Fruit fly (Drosophila melanogaster) whole organism, embryonic: ENCODE measurements around the gene cv-c.

ENCODE experiments used
- Abd-B ChIP-seq: fragments of 200-800 bp; sonication (Bioruptor generic); optimal IDR thresholded peaks from 2 replicates; lab custom pipeline; 2018; ENCODE audit warnings: missing biosample characterization, mild to moderate bottlenecking, missing genetic modification characterization, moderate library complexity
- CG10209 ChIP-seq: fragments of 200-800 bp; sonication (Bioruptor generic); optimal IDR thresholded peaks from 3 replicates; lab custom pipeline; 2017; ENCODE audit warnings: missing biosample characterization, mild to moderate bottlenecking, missing genetic modification characterization, missing genetic modification reagents
- CG10321 ChIP-seq: fragments of 200-800 bp; sonication (Bioruptor generic); IDR thresholded peaks from 2 replicates; pipeline ENCODE4 v1.3.6; 2022; ENCODE audit warnings: missing biosample characterization, missing genetic modification characterization
- CG10565 ChIP-seq: fragments of 200-800 bp; sonication (Bioruptor generic); optimal IDR thresholded peaks from 3 replicates; lab custom pipeline; 2016; ENCODE audit warnings: missing biosample characterization, mild to moderate bottlenecking, missing genetic modification characterization
- CG11398 ChIP-seq: fragments of 200-800 bp; sonication (Bioruptor generic); optimal IDR thresholded peaks from 2 replicates; lab custom pipeline; 2016; ENCODE audit warnings: missing biosample characterization, missing genetic modification characterization
- CG13424 ChIP-seq: fragments of 200-800 bp; sonication (Bioruptor generic); optimal IDR thresholded peaks from 2 replicates; lab custom pipeline; 2019; ENCODE audit warnings: missing biosample characterization, mild to moderate bottlenecking, missing genetic modification characterization, moderate library complexity
- CG14050 ChIP-seq: fragments of 200-800 bp; sonication (Bioruptor generic); IDR thresholded peaks from 3 replicates; pipeline ENCODE4 v1.3.6; 2022; ENCODE audit warnings: missing biosample characterization, missing genetic modification characterization
- CG1529 ChIP-seq: fragments of 200-800 bp; sonication (Bioruptor generic); optimal IDR thresholded peaks from 3 replicates; lab custom pipeline; 2018; ENCODE audit warnings: missing biosample characterization, missing genetic modification characterization
- CG15601 ChIP-seq: fragments of 200-800 bp; sonication (Bioruptor generic); optimal IDR thresholded peaks from 3 replicates; lab custom pipeline; 2019; ENCODE audit warnings: missing biosample characterization, mild to moderate bottlenecking, missing genetic modification characterization, moderate library complexity
- CG1647 ChIP-seq: fragments of 200-800 bp; sonication (Bioruptor generic); optimal IDR thresholded peaks from 3 replicates; lab custom pipeline; 2016; ENCODE audit warnings: missing biosample characterization, missing genetic modification characterization
- CG16863 ChIP-seq: fragments of 200-800 bp; sonication (Bioruptor generic); optimal IDR thresholded peaks from 3 replicates; lab custom pipeline; 2016; ENCODE audit warnings: missing biosample characterization, missing genetic modification characterization
- CG17361 ChIP-seq: fragments of 200-800 bp; sonication (Bioruptor generic); IDR thresholded peaks from 3 replicates; pipeline ENCODE4 v1.3.6; 2022; ENCODE audit warnings: missing biosample characterization, missing genetic modification characterization
- CG34224 ChIP-seq: fragments of 200-800 bp; sonication (Bioruptor generic); IDR thresholded peaks from 3 replicates; pipeline ENCODE4 v1.3.6; 2022; ENCODE audit warnings: missing biosample characterization, missing genetic modification characterization; ENCODE audit not compliant: partially characterized antibody
- CG43689 ChIP-seq: fragments of 200-800 bp; sonication (Bioruptor generic); IDR thresholded peaks from 2 replicates; pipeline ENCODE4 v1.3.6; 2022; ENCODE audit warnings: missing biosample characterization, missing genetic modification characterization
- CG4424 ChIP-seq: fragments of 200-800 bp; sonication (Bioruptor generic); optimal IDR thresholded peaks from 3 replicates; lab custom pipeline; 2016; ENCODE audit warnings: missing biosample characterization, missing genetic modification characterization
- CG5180 ChIP-seq: fragments of 200-800 bp; sonication (Bioruptor generic); optimal IDR thresholded peaks from 3 replicates; lab custom pipeline; 2017; ENCODE audit warnings: missing biosample characterization, missing genetic modification characterization, mild to moderate bottlenecking, moderate library complexity, missing genetic modification reagents
- CG5245 ChIP-seq: fragments of 200-800 bp; sonication (Bioruptor generic); optimal IDR thresholded peaks from 3 replicates; lab custom pipeline; 2016; ENCODE audit warnings: missing biosample characterization, missing genetic modification characterization
- CG5953 ChIP-seq: fragments of 200-800 bp; sonication (Bioruptor generic); IDR thresholded peaks from 2 replicates; pipeline ENCODE4 v1.3.6; 2022; ENCODE audit warnings: missing biosample characterization, missing genetic modification characterization
- CG6175 ChIP-seq: fragments of 200-800 bp; sonication (Bioruptor generic); IDR thresholded peaks from 3 replicates; pipeline ENCODE4 v1.3.6; 2022; ENCODE audit warnings: missing biosample characterization, missing genetic modification characterization
- CG6689 ChIP-seq: fragments of 200-800 bp; sonication (Bioruptor generic); IDR thresholded peaks from 2 replicates; pipeline ENCODE4 v1.3.6; 2022; ENCODE audit warnings: missing biosample characterization, missing genetic modification characterization
- CG7987 ChIP-seq: fragments of 200-800 bp; sonication (Bioruptor generic); optimal IDR thresholded peaks from 2 replicates; lab custom pipeline; 2018; ENCODE audit warnings: missing biosample characterization, mild to moderate bottlenecking, missing genetic modification characterization, moderate library complexity
- CG8388 ChIP-seq: fragments of 200-800 bp; sonication (Bioruptor generic); optimal IDR thresholded peaks from 2 replicates; lab custom pipeline; 2019; ENCODE audit warnings: missing biosample characterization, mild to moderate bottlenecking, missing genetic modification characterization, moderate library complexity
- CG9215 ChIP-seq: fragments of 200-800 bp; sonication (Bioruptor generic); IDR thresholded peaks from 2 replicates; pipeline ENCODE4 v1.3.6; 2022; ENCODE audit warnings: missing biosample characterization, missing genetic modification characterization
- Camta ChIP-seq: fragments of 200-800 bp; sonication (Bioruptor generic); optimal IDR thresholded peaks from 2 replicates; lab custom pipeline; 2016; ENCODE audit warnings: missing biosample characterization, missing genetic modification characterization
- Chrac-16 ChIP-seq: fragments of 200-800 bp; sonication (Bioruptor generic); optimal IDR thresholded peaks from 3 replicates; lab custom pipeline; 2016; ENCODE audit warnings: missing biosample characterization, missing genetic modification characterization
- CkIIα-i1 ChIP-seq: fragments of 200-800 bp; sonication (Bioruptor generic); IDR thresholded peaks from 2 replicates; pipeline ENCODE4 v1.3.6; 2022; ENCODE audit warnings: missing biosample characterization, missing genetic modification characterization
- Dll ChIP-seq: fragments of 200-800 bp; sonication (Bioruptor generic); IDR thresholded peaks from 4 replicates; pipeline ENCODE4 v1.3.6; 2022; ENCODE audit warnings: missing biosample characterization, missing genetic modification characterization; ENCODE audit not compliant: partially characterized antibody
- Drgx ChIP-seq: fragments of 200-800 bp; sonication (Bioruptor generic); IDR thresholded peaks from 2 replicates; pipeline ENCODE4 v1.3.6; 2022; ENCODE audit warnings: missing biosample characterization, missing genetic modification characterization
- Eip74EF ChIP-seq, 2 experiments: fragments of 200-800 bp in 1 of 2; fragments of >200 bp in 1 of 2; sonication (Bioruptor generic) in 1 of 2; optimal IDR thresholded peaks; 2 replicates each; lab custom pipeline; 2017 to 2019; ENCODE audit warnings: missing biosample characterization in 2 of 2, missing genetic modification characterization in 2 of 2, mild to moderate bottlenecking in 1 of 2, moderate library complexity in 1 of 2
- Ets65A ChIP-seq: fragments of 200-800 bp; sonication (Bioruptor generic); peaks from one replicate; lab custom pipeline; 2016; ENCODE audit warnings: missing biosample characterization, missing genetic modification characterization
- Hr51 ChIP-seq, 2 experiments: fragments of 200-800 bp; sonication (Bioruptor generic); optimal IDR thresholded peaks; 2 replicates in 1 of 2; 3 replicates in 1 of 2; lab custom pipeline; 2016 to 2018; ENCODE audit warnings: missing biosample characterization in 2 of 2, missing genetic modification characterization in 2 of 2, mild to moderate bottlenecking in 1 of 2, moderate library complexity in 1 of 2
- Lhr ChIP-seq: fragments of 200-800 bp; sonication (Bioruptor generic); optimal IDR thresholded peaks from 3 replicates; lab custom pipeline; 2017; ENCODE audit warnings: mild to moderate bottlenecking, missing biosample characterization, missing genetic modification reagents, missing genetic modification characterization
- Mes4 ChIP-seq: fragments of 200-800 bp; sonication (Bioruptor generic); optimal IDR thresholded peaks from 2 replicates; lab custom pipeline; 2016; ENCODE audit warnings: missing biosample characterization, missing genetic modification characterization
- PHDP ChIP-seq: fragments of 200-800 bp; sonication (Bioruptor generic); optimal IDR thresholded peaks from 3 replicates; lab custom pipeline; 2018; ENCODE audit warnings: missing biosample characterization, mild to moderate bottlenecking, missing genetic modification characterization, moderate library complexity
- Sox102F ChIP-seq: fragments of 200-800 bp; sonication (Bioruptor generic); optimal IDR thresholded peaks from 2 replicates; lab custom pipeline; 2018; ENCODE audit warnings: missing biosample characterization, mild to moderate bottlenecking, missing genetic modification characterization, moderate library complexity
- abd-A ChIP-seq: fragments of 200-800 bp; sonication (Bioruptor generic); optimal IDR thresholded peaks from 3 replicates; lab custom pipeline; 2019; ENCODE audit warnings: missing biosample characterization, mild to moderate bottlenecking, missing genetic modification characterization, moderate library complexity
- bab2 ChIP-seq: fragments of 200-800 bp; sonication (Bioruptor generic); optimal IDR thresholded peaks from 2 replicates; lab custom pipeline; 2016; ENCODE audit warnings: missing biosample characterization, missing genetic modification characterization
- eve ChIP-seq, 2 experiments: fragments of >200 bp; optimal IDR thresholded peaks; 2 replicates each; lab custom pipeline; 2017; ENCODE audit warnings: missing biosample characterization in 2 of 2, missing genetic modification characterization in 2 of 2
- fd96Cb ChIP-seq: fragments of 200-800 bp; sonication (Bioruptor generic); optimal IDR thresholded peaks from 2 replicates; lab custom pipeline; 2018; ENCODE audit warnings: missing biosample characterization, mild to moderate bottlenecking, missing genetic modification characterization, moderate library complexity
- gcm ChIP-seq: fragments of 200-800 bp; sonication (Bioruptor generic); optimal IDR thresholded peaks from 2 replicates; lab custom pipeline; 2019; ENCODE audit warnings: missing biosample characterization, mild to moderate bottlenecking, missing genetic modification characterization, moderate library complexity
- gt ChIP-seq: fragments of 200-800 bp; sonication (Bioruptor generic); IDR thresholded peaks from 2 replicates; pipeline ENCODE4 v1.3.6; 2022; ENCODE audit warnings: missing biosample characterization, missing genetic modification characterization
- hkb ChIP-seq, 2 experiments: fragments of 200-800 bp in 1 of 2; fragments of >200 bp in 1 of 2; sonication (Bioruptor generic) in 1 of 2; IDR thresholded peaks in 1 of 2; optimal IDR thresholded peaks in 1 of 2; 2 replicates each; pipeline versions ENCODE4 v1.3.6 to Lab custom; 2017 to 2022; ENCODE audit warnings: missing biosample characterization in 1 of 2, missing genetic modification characterization in 1 of 2
- lola ChIP-seq, 3 experiments: fragments of >200 bp in 2 of 3; fragments of 200-800 bp in 1 of 3; sonication (Bioruptor generic) in 1 of 3; optimal IDR thresholded peaks; 2 replicates each; lab custom pipeline; 2017 to 2019; ENCODE audit warnings: missing biosample characterization in 3 of 3, missing genetic modification characterization in 3 of 3, mild to moderate bottlenecking in 1 of 3, moderate library complexity in 1 of 3
- oc ChIP-seq: fragments of 200-800 bp; sonication (Bioruptor generic); optimal IDR thresholded peaks from 2 replicates; lab custom pipeline; 2018; ENCODE audit warnings: missing biosample characterization, mild to moderate bottlenecking, missing genetic modification characterization, moderate library complexity
- phol ChIP-seq: fragments of 200-800 bp; sonication (Bioruptor generic); optimal IDR thresholded peaks from 3 replicates; lab custom pipeline; 2018; ENCODE audit warnings: missing biosample characterization, mild to moderate bottlenecking, missing genetic modification characterization, moderate library complexity
- schlank ChIP-seq: fragments of 200-800 bp; sonication (Bioruptor generic); optimal IDR thresholded peaks from 2 replicates; lab custom pipeline; 2018; ENCODE audit warnings: missing biosample characterization, mild to moderate bottlenecking, missing genetic modification characterization
- slbo ChIP-seq: fragments of 200-800 bp; sonication (Bioruptor generic); IDR thresholded peaks from 2 replicates; pipeline ENCODE4 v1.3.6; 2022; ENCODE audit warnings: missing biosample characterization, missing genetic modification characterization
- trem ChIP-seq: fragments of 200-800 bp; optimal IDR thresholded peaks from 3 replicates; lab custom pipeline; 2019; ENCODE audit warnings: missing biosample characterization, mild to moderate bottlenecking, missing genetic modification characterization, moderate library complexity
- zfh1 ChIP-seq: fragments of 200-800 bp; sonication (Bioruptor generic); IDR thresholded peaks from 3 replicates; pipeline ENCODE4 v1.3.6; 2022; ENCODE audit warnings: missing biosample characterization, missing genetic modification characterization

Gene cv-c

dm6 chr3R:14470630-14471029 lies 10.9 kb downstream of the cv-c start (continued):
- TF ChIP-seq CG43689 (GFP tag; lab: Robert Waterston, UW) (no peak), CG34224 (GFP tag; lab: Robert Waterston, UW) (no peak), CG8388 (GFP tag; lab: Kevin White, UChicago) (peak; percentile 63), CG5953 (peak; percentile 41; the same call in 1 of the 2 replicates), CG6689 (GFP tag; lab: Robert Waterston, UW) (peak; percentile 43; the same call in 1 of the 2 replicates), CG14050 (GFP tag; lab: Robert Waterston, UW) (0 out of 3 replicates have a peak, but pooled peaks have one; percentile 29), CG5245 (GFP tag; lab: Kevin White, UChicago) (no peak), Hr51 (GFP tag; optimal IDR thresholded peaks at IDR 0.05; lab: Kevin White, UChicago) (peak in 1 of 2 experiments; percentile 26), CG6175 (GFP tag; lab: Robert Waterston, UW) (no peak), CG1647 (GFP tag; lab: Kevin White, UChicago) (no peak), fd96Cb (tag; lab: Kevin White, UChicago) (peak; percentile 43), Sox102F (peak; percentile 57), oc (tag; lab: Kevin White, UChicago) (peak; percentile 15), CkIIα-i1 (GFP tag; lab: Robert Waterston, UW) (no peak), Ets65A (GFP tag; lab: Kevin White, UChicago) (peak; percentile 80), CG10209 (GFP tag; lab: Kevin White, UChicago) (peak; percentile 40), PHDP (tag; lab: Kevin White, UChicago) (peak; percentile 53), CG15601 (tag; lab: Kevin White, UChicago) (peak; percentile 48), CG4424 (GFP tag; lab: Kevin White, UChicago) (peak; percentile 53), abd-A (no peak), eve (GFP tag; optimal IDR thresholded peaks at IDR 0.05; lab: Kevin White, UChicago) (peak in 1 of 2 experiments; percentile 64), gcm (GFP tag; lab: Kevin White, UChicago) (peak; percentile 47), Eip74EF (GFP tag; optimal IDR thresholded peaks at IDR 0.05; lab: Kevin White, UChicago) (no peak), lola (GFP tag; optimal IDR thresholded peaks at IDR 0.05; lab: Kevin White, UChicago) (peak in 1 of 3 experiments; percentile 66), Dll (GFP tag; lab: Robert Waterston, UW) (no peak), CG16863 (GFP tag; lab: Kevin White, UChicago) (peak; percentile 33), Mes4 (no peak), trem (tag; lab: Kevin White, UChicago) (peak; percentile 52), CG1529 (GFP tag; lab: Kevin White, UChicago) (no peak), CG10565 (GFP tag; lab: Kevin White, UChicago) (no peak), CG9215 (no peak), bab2 (GFP tag; lab: Kevin White, UChicago) (peak; percentile 38), gt (GFP tag; lab: Robert Waterston, UW) (no peak), zfh1 (GFP tag; lab: Robert Waterston, UW) (peak; percentile 40; the same call in 1 of the 3 replicates), Camta (GFP tag; lab: Kevin White, UChicago) (peak; percentile 28), Chrac-16 (peak; percentile 56), Drgx (peak; percentile 76), CG13424 (peak; percentile 43), hkb (optimal IDR thresholded peaks at IDR 0.05; lab: Kevin White, UChicago) (no peak), hkb (GFP tag; IDR thresholded peaks at IDR 0.05; lab: Robert Waterston, UW) (0 out of 2 replicates have a peak, but pooled peaks have one; percentile 13), schlank (tag; lab: Kevin White, UChicago) (no peak), CG5180 (GFP tag; lab: Kevin White, UChicago) (no peak), CG7987 (GFP tag; lab: Kevin White, UChicago) (no peak), phol (peak; percentile 74), CG10321 (no peak), Lhr (GFP tag; lab: Kevin White, UChicago) (peak; percentile 1), CG17361 (GFP tag; lab: Robert Waterston, UW) (peak; percentile 33; the same call in 1 of the 3 replicates), slbo (GFP tag; lab: Robert Waterston, UW) (0 out of 2 replicates have a peak, but pooled peaks have one; percentile 24), Abd-B (GFP tag; lab: Kevin White, UChicago) (peak; percentile 15), CG11398 (GFP tag; lab: Kevin White, UChicago) (no peak)
